Fruit fly (Drosophila melanogaster): ENCODE data around the gene CG12986.

dm6 chrX:17852457-17852856, 33.0 kb upstream of the CG12986 start, which contains the start of gene CG32554:
- TF ChIP-seq Lhr (GFP tag; optimal IDR thresholded peaks at IDR 0.05) = no peak
- no peak for TF ChIP-seq kah (GFP tag; optimal IDR thresholded peaks at IDR 0.05)
- TF ChIP-seq sd (tag; optimal IDR thresholded peaks at IDR 0.05) = no peak
